2 fruit fly cellular contexts compared by ENCODE assay signal in genomic region chr3R:18436550-18437362, dm6.
TF ChIP-seq lines count a peak whose summit lies in the region.

No protein-coding gene starts in this region.

TF ChIP-seq in whole organism, embryonic, 481 proteins besides CTCF, POLR2A, EP300 and RAD21 (continued from another document and continues in another):
- TF ChIP-seq Awh (GFP tag; IDR thresholded peaks at IDR 0.05; lab: Robert Waterston, UW) (no peak), ewg (GFP tag; optimal IDR thresholded peaks at IDR 0.05; lab: Kevin White, UChicago) (peak; percentile 47), Mes4 (GFP tag; optimal IDR thresholded peaks at IDR 0.05; lab: Kevin White, UChicago) (peak; percentile 10), nmo (GFP tag; optimal IDR thresholded peaks at IDR 0.05; lab: Kevin White, UChicago) (peak; percentile 63), Six4 (GFP tag; optimal IDR thresholded peaks at IDR 0.05; lab: Kevin White, UChicago) (peak; percentile 44), Atf6 (GFP tag; IDR thresholded peaks at IDR 0.05; lab: Robert Waterston, UW) (peak; percentile 69), CG2120 (GFP tag; optimal IDR thresholded peaks at IDR 0.05; lab: Kevin White, UChicago) (peak; percentile 93), CG10654 (GFP tag; optimal IDR thresholded peaks at IDR 0.05; lab: Kevin White, UChicago) (peak; percentile 61), mld (GFP tag; IDR thresholded peaks at IDR 0.05; lab: Robert Waterston, UW; ENCODE audit: partially characterized antibody) (no peak), Kr (GFP tag; optimal IDR thresholded peaks at IDR 0.05; lab: Kevin White, UChicago) (no peak), NC2α (GFP tag; optimal IDR thresholded peaks at IDR 0.05; lab: Kevin White, UChicago) (no peak), CG1603 (tag; optimal IDR thresholded peaks at IDR 0.05; lab: Kevin White, UChicago) (peak; percentile 68), emc (GFP tag; optimal IDR thresholded peaks at IDR 0.05; lab: Kevin White, UChicago) (peak; percentile 23), CG2202 (tag; optimal IDR thresholded peaks at IDR 0.05; lab: Kevin White, UChicago) (no peak), chinmo (GFP tag; IDR thresholded peaks at IDR 0.05; lab: Robert Waterston, UW; ENCODE audit: partially characterized antibody) (0 out of 4 replicates have a peak, but pooled peaks have one; percentile 55), CG2678 (tag; optimal IDR thresholded peaks at IDR 0.05; lab: Kevin White, UChicago) (peak; percentile 84), Ada2b (GFP tag; IDR thresholded peaks at IDR 0.05; lab: Robert Waterston, UW) (peak; percentile 80), Spps (tag; optimal IDR thresholded peaks at IDR 0.05; lab: Kevin White, UChicago) (no peak), fru (optimal IDR thresholded peaks at IDR 0.05; lab: Kevin White, UChicago) (no peak), crp (GFP tag; optimal IDR thresholded peaks at IDR 0.05; lab: Kevin White, UChicago) (peak in 1 of 2 experiments; percentile 1), Sox102F (GFP tag; optimal IDR thresholded peaks at IDR 0.05; lab: Kevin White, UChicago) (peak; percentile 82), lab (GFP tag; optimal IDR thresholded peaks at IDR 0.05; lab: Kevin White, UChicago) (peak; percentile 81), HLH54F (GFP tag; optimal IDR thresholded peaks at IDR 0.05; lab: Kevin White, UChicago) (peak; percentile 58), tup (GFP tag; optimal IDR thresholded peaks at IDR 0.05; lab: Kevin White, UChicago) (peak; percentile 12), Dip3 (GFP tag; optimal IDR thresholded peaks at IDR 0.05; lab: Kevin White, UChicago) (peak; percentile 64), pnt (GFP tag; optimal IDR thresholded peaks at IDR 0.05; lab: Kevin White, UChicago) (peak; percentile 60), wor (GFP tag; IDR thresholded peaks at IDR 0.05; lab: Robert Waterston, UW) (no peak), CG10979 (tag; optimal IDR thresholded peaks at IDR 0.05; lab: Kevin White, UChicago) (no peak), HmgZ (tag; optimal IDR thresholded peaks at IDR 0.05; lab: Kevin White, UChicago) (peak; percentile 26), p53 (GFP tag; optimal IDR thresholded peaks at IDR 0.05; lab: Kevin White, UChicago) (peak; percentile 13), CG5180 (GFP tag; optimal IDR thresholded peaks at IDR 0.05; lab: Kevin White, UChicago) (no peak), wek (GFP tag; optimal IDR thresholded peaks at IDR 0.05; lab: Kevin White, UChicago) (no peak), pan (optimal IDR thresholded peaks at IDR 0.05; lab: Kevin White, UChicago) (no peak), pan (GFP tag; optimal IDR thresholded peaks at IDR 0.05 in 1 of 2, IDR thresholded peaks at IDR 0.05 in 1 of 2) (peak in 1 of 2 experiments; percentile 58), CG34376 (GFP tag; optimal IDR thresholded peaks at IDR 0.05; lab: Kevin White, UChicago) (peak; percentile 27), CG12071 (GFP tag; optimal IDR thresholded peaks at IDR 0.05; lab: Kevin White, UChicago) (peak; percentile 43), Ravus (GFP tag; IDR thresholded peaks at IDR 0.05; lab: Robert Waterston, UW) (peak; percentile 15; the same call in 1 of the 2 replicates), pros (GFP tag; optimal IDR thresholded peaks at IDR 0.05; lab: Kevin White, UChicago) (no peak), CG32772 (GFP tag; IDR thresholded peaks at IDR 0.05; lab: Robert Waterston, UW) (0 out of 2 replicates have a peak, but pooled peaks have one; percentile 36), CG4730 (GFP tag; IDR thresholded peaks at IDR 0.05; lab: Robert Waterston, UW) (peak; percentile 56), bab2 (GFP tag; optimal IDR thresholded peaks at IDR 0.05; lab: Kevin White, UChicago) (peak; percentile 49), dpn (GFP tag; optimal IDR thresholded peaks at IDR 0.05; lab: Kevin White, UChicago) (peak; percentile 69 to 73), CG9437 (GFP tag; optimal IDR thresholded peaks at IDR 0.05; lab: Kevin White, UChicago) (peak; percentile 26), CG6765 (GFP tag; optimal IDR thresholded peaks at IDR 0.05; lab: Kevin White, UChicago) (peak; percentile 56), Hr78 (GFP tag; optimal IDR thresholded peaks at IDR 0.05; lab: Kevin White, UChicago) (peak in 1 of 2 experiments; percentile 65), YL-1 (GFP tag; optimal IDR thresholded peaks at IDR 0.05; lab: Kevin White, UChicago) (peak; percentile 4), Trl (optimal IDR thresholded peaks at IDR 0.05; lab: Kevin White, UChicago) (peak; percentile 67 to 92), Trl (GFP tag; optimal IDR thresholded peaks at IDR 0.05; lab: Kevin White, UChicago) (peak; percentile 29), CG12769 (tag; optimal IDR thresholded peaks at IDR 0.05; lab: Kevin White, UChicago) (peak; percentile 62), CG3407 (GFP tag; optimal IDR thresholded peaks at IDR 0.05; lab: Kevin White, UChicago) (no peak), repo (GFP tag; optimal IDR thresholded peaks at IDR 0.05; lab: Kevin White, UChicago) (no peak), CG7786 (GFP tag; optimal IDR thresholded peaks at IDR 0.05; lab: Kevin White, UChicago) (peak; percentile 77), sd (tag; optimal IDR thresholded peaks at IDR 0.05; lab: Kevin White, UChicago) (peak; percentile 91), CG12744 (GFP tag; optimal IDR thresholded peaks at IDR 0.05; lab: Kevin White, UChicago) (no peak), CG13296 (GFP tag; optimal IDR thresholded peaks at IDR 0.05; lab: Kevin White, UChicago) (no peak), slp2 (GFP tag; optimal IDR thresholded peaks at IDR 0.05; lab: Kevin White, UChicago) (peak; percentile 45), CG10147 (GFP tag; optimal IDR thresholded peaks at IDR 0.05; lab: Kevin White, UChicago) (no peak), CG17612 (GFP tag; IDR thresholded peaks at IDR 0.05; lab: Robert Waterston, UW) (no peak), en (GFP tag; optimal IDR thresholded peaks at IDR 0.05; lab: Kevin White, UChicago) (peak; percentile 28), mam (GFP tag; optimal IDR thresholded peaks at IDR 0.05; lab: Kevin White, UChicago) (peak; percentile 83), CG6689 (GFP tag; IDR thresholded peaks at IDR 0.05; lab: Robert Waterston, UW) (peak; percentile 30; the same call in 1 of the 2 replicates), Abd-B (GFP tag; optimal IDR thresholded peaks at IDR 0.05; lab: Kevin White, UChicago) (peak; percentile 0), CG30403 (GFP tag; optimal IDR thresholded peaks at IDR 0.05; lab: Kevin White, UChicago) (peak; percentile 69), gce (GFP tag; IDR thresholded peaks at IDR 0.05; lab: Robert Waterston, UW) (peak; percentile 7; the same call in 1 of the 3 replicates), sob (GFP tag; IDR thresholded peaks at IDR 0.05; lab: Robert Waterston, UW) (peak; percentile 55)

TF ChIP-seq in whole organism, prepupa, 60 proteins besides CTCF, POLR2A, EP300 and RAD21 (continued from another document):
- no peak for TF ChIP-seq ss (GFP tag; optimal IDR thresholded peaks at IDR 0.05; lab: Kevin White, UChicago)
- TF ChIP-seq acj6 (GFP tag; optimal IDR thresholded peaks at IDR 0.05; lab: Kevin White, UChicago), result peak; percentile 76
- peak; percentile 83 for TF ChIP-seq Hr4 (GFP tag; optimal IDR thresholded peaks at IDR 0.05; lab: Kevin White, UChicago)
- peak; percentile 58 for TF ChIP-seq CG6808 (GFP tag; optimal IDR thresholded peaks at IDR 0.05; lab: Kevin White, UChicago)
- TF ChIP-seq CG6163 (GFP tag; IDR thresholded peaks at IDR 0.05; lab: Robert Waterston, UW), result peak; percentile 84
- TF ChIP-seq Ets21C (GFP tag; optimal IDR thresholded peaks at IDR 0.05; lab: Kevin White, UChicago), result peak; percentile 55
- TF ChIP-seq Hr39 (GFP tag; optimal IDR thresholded peaks at IDR 0.05; lab: Kevin White, UChicago), result peak; percentile 81
- TF ChIP-seq CG8119 (GFP tag; IDR thresholded peaks at IDR 0.05; lab: Robert Waterston, UW), result peak; percentile 77
TF ChIP-seq in whole organism, prepupa: peak in this region for 52.
